Worm (Caenorhabditis elegans): ENCODE data around the gene Y32F6A.4.

Gene Y32F6A.4

DNA sequence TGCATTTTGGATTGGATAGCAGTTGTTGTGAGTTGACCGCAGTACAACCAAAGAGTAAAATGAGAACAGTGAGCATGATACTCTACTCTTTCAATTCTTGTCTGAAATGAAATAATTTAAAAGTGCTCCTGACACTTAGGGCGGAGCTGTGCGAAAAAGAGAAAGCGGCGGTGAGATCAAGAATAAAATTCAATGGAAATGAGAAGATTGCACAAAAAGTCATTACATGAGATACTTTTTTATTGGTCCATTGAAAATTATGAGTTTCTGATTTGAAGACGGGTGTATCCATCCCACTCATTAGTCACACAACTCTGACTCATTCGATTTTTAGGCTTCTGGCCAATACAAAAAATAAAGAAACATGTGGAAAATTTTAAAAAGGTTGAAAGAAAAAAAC lies 23.4 kb upstream of the Y32F6A.4 start, which contains the start of gene F22E12.1:
F22E12.1 (minus strand) TSS at position 101 of the 400 bp plus-strand sequence.
- TF ChIP-seq flt-1 (GFP tag; IDR thresholded peaks at IDR 0.05) (no peak), med-1 (GFP tag; optimal IDR thresholded peaks at IDR 0.05; ENCODE audit: insufficient read depth) (no peak), ref-1 (GFP tag; conservative IDR thresholded peaks at IDR 0.05) (no peak), cog-1 (tag; optimal IDR thresholded peaks at IDR 0.05) (no peak), T22C8.4 (GFP tag; IDR thresholded peaks at IDR 0.05) (no peak), klf-2 (GFP tag; conservative IDR thresholded peaks at IDR 0.05) (no peak), ztf-29 (GFP tag; IDR thresholded peaks at IDR 0.05) (no peak), ztf-23 (GFP tag; IDR thresholded peaks at IDR 0.05) (no peak)

ce11 chrV:10453466-10453865 lies 19.6 kb upstream of the Y32F6A.4 start, which contains the start of gene Y32F6A.5:
Gene Y32F6A.5, minus strand, starts transcription at chrV:10453605.
- no peak for TF ChIP-seq cog-1 (tag; optimal IDR thresholded peaks at IDR 0.05)
- TF ChIP-seq tab-1 (GFP tag; IDR thresholded peaks at IDR 0.05): no peak
- TF ChIP-seq flt-1 (GFP tag; IDR thresholded peaks at IDR 0.05): no peak
- no peak for TF ChIP-seq ref-1 (GFP tag; conservative IDR thresholded peaks at IDR 0.05)
- no peak for TF ChIP-seq med-1 (GFP tag; optimal IDR thresholded peaks at IDR 0.05; ENCODE audit: insufficient read depth)
- TF ChIP-seq ztf-23 (GFP tag; IDR thresholded peaks at IDR 0.05): no peak

- TF ChIP-seq ztf-23 (GFP tag; IDR thresholded peaks at IDR 0.05): peak; percentile 85
- peak; percentile 61; the same call in 1 of the 2 replicates for TF ChIP-seq ref-1 (GFP tag; conservative IDR thresholded peaks at IDR 0.05)
- peak; percentile 89 for TF ChIP-seq klf-2 (GFP tag; conservative IDR thresholded peaks at IDR 0.05)
- TF ChIP-seq flt-1 (GFP tag; IDR thresholded peaks at IDR 0.05): peak; percentile 90
Observed at ce11 chrV:10450355-10450754, 16.5 kb upstream of the Y32F6A.4 start.

ce11 chrV:10449947-10450346 lies 16.1 kb upstream of the Y32F6A.4 start:
- 0 out of 2 replicates have a peak, but pooled peaks have one; percentile 7 for TF ChIP-seq ref-1 (GFP tag; conservative IDR thresholded peaks at IDR 0.05)

- peak; percentile 54; the same call in 1 of the 2 replicates for TF ChIP-seq ztf-23 (GFP tag; IDR thresholded peaks at IDR 0.05)
- TF ChIP-seq ztf-29 (GFP tag; IDR thresholded peaks at IDR 0.05): peak; percentile 51; the same call in 1 of the 2 replicates
- TF ChIP-seq tab-1 (GFP tag; IDR thresholded peaks at IDR 0.05): 0 out of 2 replicates have a peak, but pooled peaks have one; percentile 6
- 0 out of 2 replicates have a peak, but pooled peaks have one; percentile 53 for TF ChIP-seq ref-1 (GFP tag; conservative IDR thresholded peaks at IDR 0.05)
- TF ChIP-seq flt-1 (GFP tag; IDR thresholded peaks at IDR 0.05): peak; percentile 60; the same call in 1 of the 2 replicates
Observed at ce11 chrV:10449302-10449701, 15.4 kb upstream of the Y32F6A.4 start.

DNA sequence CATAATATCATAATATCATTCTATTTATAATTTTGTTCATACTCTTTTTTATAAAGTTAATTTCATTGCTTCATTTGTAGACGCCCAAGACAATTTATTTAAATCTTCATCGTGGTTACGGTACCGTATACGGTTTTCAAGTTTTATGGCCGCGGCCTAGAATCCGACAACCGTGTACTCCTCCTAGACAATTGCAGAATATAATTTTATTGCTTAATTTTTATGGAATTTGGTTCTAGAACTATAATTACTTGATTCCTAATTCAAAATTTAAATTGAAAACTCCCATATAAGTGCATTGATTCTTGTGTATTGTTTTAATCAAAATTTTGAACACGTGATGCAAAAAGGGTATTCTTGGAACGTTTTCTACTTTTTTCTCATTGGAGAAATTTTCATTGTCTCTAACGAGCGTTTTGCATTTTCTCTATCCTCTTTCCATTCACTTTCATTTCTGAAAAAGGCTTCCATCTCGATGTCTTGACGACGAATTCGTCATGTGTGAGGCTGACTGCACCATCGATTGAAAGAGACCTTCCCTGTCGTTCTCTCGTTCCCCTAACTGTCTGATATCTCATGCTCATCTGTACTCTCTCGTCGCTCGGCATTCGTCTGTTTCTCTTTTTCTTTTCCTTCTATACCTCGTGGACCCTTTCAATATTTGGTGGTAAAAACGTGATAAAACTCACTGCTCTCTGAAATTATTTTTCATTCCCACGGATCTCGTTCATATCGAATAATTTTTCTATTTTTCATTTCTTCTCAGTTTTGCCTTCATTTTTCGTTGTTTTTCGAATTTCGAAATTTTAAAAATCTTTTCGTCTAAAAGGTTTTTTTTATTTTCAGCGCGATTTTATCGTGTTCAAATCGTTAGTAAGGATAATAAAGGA lies 7.5 kb upstream of the Y32F6A.4 start, which contains the start of gene pap-1:
pap-1 (plus strand) TSS at position 840 of the 890 bp plus-strand sequence.
- TF ChIP-seq klf-2 (GFP tag; conservative IDR thresholded peaks at IDR 0.05) (no peak), T22C8.4 (GFP tag; IDR thresholded peaks at IDR 0.05) (peak; percentile 73), flt-1 (GFP tag; IDR thresholded peaks at IDR 0.05) (no peak), cog-1 (tag; optimal IDR thresholded peaks at IDR 0.05) (no peak), ztf-23 (GFP tag; IDR thresholded peaks at IDR 0.05) (no peak)

- TF ChIP-seq cog-1 (tag; optimal IDR thresholded peaks at IDR 0.05): no peak
- no peak for TF ChIP-seq ztf-29 (GFP tag; IDR thresholded peaks at IDR 0.05)
- no peak for TF ChIP-seq ztf-23 (GFP tag; IDR thresholded peaks at IDR 0.05)
Observed at ce11 chrV:10440723-10441122, 6.9 kb upstream of the Y32F6A.4 start, which contains the start of gene snf-10. Gene snf-10, minus strand, starts transcription at chrV:10440823.

DNA sequence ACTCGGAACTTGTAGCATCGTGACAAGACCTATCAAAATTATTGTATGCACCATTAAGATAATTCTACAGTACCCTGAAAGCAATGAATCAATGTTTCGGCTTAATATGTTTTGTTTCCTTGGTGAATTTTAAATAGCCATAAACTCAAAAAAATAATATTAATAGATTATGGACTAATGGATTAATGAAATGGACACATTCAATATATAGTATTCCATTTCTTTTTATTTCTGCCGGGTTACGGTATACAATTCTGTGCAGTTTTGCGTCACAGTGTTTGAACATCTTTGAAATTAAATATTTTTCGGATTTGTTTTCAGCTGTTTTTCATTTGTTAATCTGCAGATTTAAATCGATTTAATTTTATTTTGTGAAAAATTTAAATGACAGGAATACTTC lies 2.7 kb upstream of the Y32F6A.4 start, which contains the start of gene set-22:
set-22 (plus strand) TSS at position 301 of the 400 bp plus-strand sequence.
- TF ChIP-seq ztf-23 (GFP tag; IDR thresholded peaks at IDR 0.05): no peak
- TF ChIP-seq ref-1 (GFP tag; conservative IDR thresholded peaks at IDR 0.05): no peak
- no peak for TF ChIP-seq flt-1 (GFP tag; IDR thresholded peaks at IDR 0.05)
- no peak for TF ChIP-seq tab-1 (GFP tag; IDR thresholded peaks at IDR 0.05)
- no peak for TF ChIP-seq cog-1 (tag; optimal IDR thresholded peaks at IDR 0.05)
- no peak for TF ChIP-seq med-1 (GFP tag; optimal IDR thresholded peaks at IDR 0.05; ENCODE audit: insufficient read depth)
- no peak for TF ChIP-seq ztf-29 (GFP tag; IDR thresholded peaks at IDR 0.05)
- TF ChIP-seq T22C8.4 (GFP tag; IDR thresholded peaks at IDR 0.05): no peak
- no peak for TF ChIP-seq klf-2 (GFP tag; conservative IDR thresholded peaks at IDR 0.05)

ce11 chrV:10435198-10435597 lies 1.3 kb upstream of the Y32F6A.4 start:
- TF ChIP-seq ref-1 (GFP tag; conservative IDR thresholded peaks at IDR 0.05) (no peak), klf-2 (GFP tag; conservative IDR thresholded peaks at IDR 0.05) (no peak), med-1 (GFP tag; optimal IDR thresholded peaks at IDR 0.05; ENCODE audit: insufficient read depth) (no peak)

- TF ChIP-seq tab-1 (GFP tag; IDR thresholded peaks at IDR 0.05): no peak
- TF ChIP-seq ref-1 (GFP tag; conservative IDR thresholded peaks at IDR 0.05): no peak
- no peak for TF ChIP-seq klf-2 (GFP tag; conservative IDR thresholded peaks at IDR 0.05)
- no peak for TF ChIP-seq ztf-23 (GFP tag; IDR thresholded peaks at IDR 0.05)
- TF ChIP-seq cog-1 (tag; optimal IDR thresholded peaks at IDR 0.05): no peak
Observed at ce11 chrV:10432607-10433006, 1.3 kb downstream of the Y32F6A.4 start.

- TF ChIP-seq cog-1 (tag; optimal IDR thresholded peaks at IDR 0.05) (no peak), med-1 (GFP tag; optimal IDR thresholded peaks at IDR 0.05; ENCODE audit: insufficient read depth) (no peak), tab-1 (GFP tag; IDR thresholded peaks at IDR 0.05) (no peak), flt-1 (GFP tag; IDR thresholded peaks at IDR 0.05) (no peak), ref-1 (GFP tag; conservative IDR thresholded peaks at IDR 0.05) (no peak), ztf-29 (GFP tag; IDR thresholded peaks at IDR 0.05) (no peak), T22C8.4 (GFP tag; IDR thresholded peaks at IDR 0.05) (no peak), ztf-23 (GFP tag; IDR thresholded peaks at IDR 0.05) (no peak), klf-2 (GFP tag; conservative IDR thresholded peaks at IDR 0.05) (no peak)
Observed at ce11 chrV:10428608-10429007, 5.3 kb downstream of the Y32F6A.4 start, which contains the start of gene tag-314. Gene tag-314, minus strand, starts transcription at chrV:10428708.
